Fruit fly (Drosophila melanogaster): Measurements from ENCODE around the gene Arp1.

Arp1 gene

DNA sequence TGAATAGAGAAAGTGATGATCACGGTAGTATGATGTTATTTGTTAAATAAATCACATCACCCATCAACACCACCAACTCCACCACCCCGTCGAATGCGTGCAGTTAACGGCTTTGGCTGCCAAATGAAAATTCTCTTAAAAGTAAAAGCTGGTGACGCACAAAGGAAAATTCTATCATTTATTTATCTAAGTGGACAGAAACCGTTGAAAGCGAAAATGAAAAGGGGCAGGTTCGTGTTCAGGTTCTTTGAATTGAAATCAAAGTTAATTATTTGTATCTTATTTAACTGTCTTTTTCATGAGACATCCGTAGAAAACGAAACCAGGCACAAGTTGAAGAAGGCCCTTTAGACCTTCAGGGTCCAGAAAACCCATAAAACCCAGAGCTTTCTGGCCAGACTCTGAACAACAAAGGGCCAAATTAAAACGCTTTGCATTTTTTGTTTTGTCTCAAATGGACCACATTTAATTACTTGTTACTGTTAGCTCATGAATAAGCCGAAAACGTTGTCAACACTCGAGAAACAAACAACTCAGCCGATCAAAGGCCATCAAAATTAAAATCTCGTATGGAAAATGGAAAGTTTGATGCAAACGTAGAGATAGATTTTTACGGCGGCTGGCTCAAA lies 25.2 kb upstream of the Arp1 start:
- no peak for TF ChIP-seq CG8478 (optimal IDR thresholded peaks at IDR 0.05)
- no peak for TF ChIP-seq CTCF (optimal IDR thresholded peaks at IDR 0.05)

DNA sequence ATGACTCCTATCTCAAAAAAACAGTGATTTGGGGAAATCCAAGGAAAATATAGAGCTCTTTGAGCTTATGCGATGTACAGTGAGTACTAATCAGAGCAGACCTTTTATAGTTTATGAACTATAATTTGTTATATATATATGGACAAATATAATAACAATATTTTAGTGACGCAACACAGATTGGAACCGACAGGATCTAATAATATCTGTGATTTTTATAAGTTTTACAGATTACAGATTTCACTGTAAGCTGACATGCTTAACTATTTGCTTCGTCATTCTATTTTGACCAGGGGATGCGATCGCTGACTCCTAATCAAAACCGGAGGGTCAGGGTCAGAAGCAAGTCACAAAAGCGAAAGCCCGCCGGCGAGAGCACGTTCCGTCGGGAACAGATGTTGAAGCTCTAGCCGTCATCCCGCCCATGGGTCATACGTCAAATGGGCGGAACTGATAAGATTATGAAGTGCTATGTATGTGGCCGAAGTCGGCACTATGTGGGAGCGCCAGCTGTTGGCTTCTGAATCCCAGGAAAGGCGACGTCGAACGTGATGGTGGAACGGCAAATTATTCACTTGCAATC lies 17.4 kb upstream of the Arp1 start, which contains the start of gene Gnmt:
Gnmt (plus strand) TSS at position 568 of the 583 bp plus-strand sequence.
- TF ChIP-seq CG8478 (optimal IDR thresholded peaks at IDR 0.05) = no peak

DNA sequence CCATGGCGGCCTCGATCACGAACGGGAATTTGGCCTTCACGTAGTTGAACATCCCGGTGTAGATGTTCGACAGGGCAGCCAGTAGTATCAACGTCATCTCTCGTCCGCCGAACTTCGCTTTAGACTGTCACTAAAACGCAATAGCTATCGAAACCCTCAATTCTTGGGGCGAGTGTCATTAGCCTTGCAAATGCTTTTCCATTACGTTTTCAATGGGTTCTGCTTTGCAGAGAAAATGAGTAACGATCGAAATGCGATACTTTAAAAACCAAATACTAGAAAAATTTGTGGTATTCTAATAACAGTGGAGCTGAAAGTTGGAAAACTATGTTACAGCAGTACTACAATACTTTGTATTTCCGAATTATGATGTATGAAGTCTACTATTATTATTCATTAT lies 15.4 kb upstream of the Arp1 start, which contains the start of gene CG43630:
CG43630 (minus strand) TSS at position 101 of the 400 bp plus-strand sequence.
- TF ChIP-seq CG8478 (optimal IDR thresholded peaks at IDR 0.05) (no peak), CTCF (optimal IDR thresholded peaks at IDR 0.05) (no peak)

DNA sequence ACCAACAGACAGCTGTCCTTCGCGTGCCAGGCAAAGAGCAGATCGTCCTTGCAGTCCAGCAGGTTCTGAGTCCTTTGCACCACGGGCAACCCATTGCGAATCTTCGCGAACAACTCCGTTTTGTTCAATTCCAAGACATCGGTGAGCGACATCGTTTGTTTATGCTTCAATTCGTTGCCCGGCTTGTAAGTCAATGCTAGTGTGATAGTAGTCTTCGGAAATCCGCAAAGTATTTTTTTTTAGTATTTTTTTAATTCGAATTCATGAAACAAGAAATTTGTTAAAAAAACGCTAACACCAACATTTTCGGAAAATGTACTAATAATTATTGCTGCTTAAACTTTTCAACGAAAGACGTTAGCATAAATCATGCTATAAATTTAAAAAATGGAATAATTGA lies 12.7 kb upstream of the Arp1 start, which contains the start of gene mbo:
mbo (minus strand) TSS at position 203 of the 400 bp plus-strand sequence.
- no peak for TF ChIP-seq CG8478 (optimal IDR thresholded peaks at IDR 0.05)
- no peak for TF ChIP-seq CTCF (optimal IDR thresholded peaks at IDR 0.05)

DNA sequence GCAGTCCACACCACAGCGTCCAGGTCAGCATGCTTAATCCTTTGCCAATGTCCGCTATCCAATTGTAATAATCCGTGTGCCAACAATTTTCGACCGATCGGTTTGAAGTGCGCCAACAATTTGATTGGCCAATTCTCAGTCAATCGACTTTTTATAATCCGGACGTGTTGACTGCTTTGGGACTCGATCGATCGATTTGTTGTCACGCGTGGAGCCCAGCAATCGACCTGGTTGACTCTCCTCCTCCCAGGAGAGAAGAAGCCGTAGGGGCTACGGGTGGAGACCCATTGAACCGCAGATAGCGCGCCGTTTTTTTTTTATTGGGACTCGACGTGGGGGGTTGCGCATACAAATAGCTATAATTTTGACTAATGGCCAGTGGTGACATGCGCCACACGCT lies 10.3 kb upstream of the Arp1 start, which contains the start of gene Cyp313a4:
Cyp313a4 (minus strand) TSS at position 101 of the 400 bp plus-strand sequence.
- TF ChIP-seq CTCF (optimal IDR thresholded peaks at IDR 0.05) (no peak), CG8478 (optimal IDR thresholded peaks at IDR 0.05) (no peak)

DNA sequence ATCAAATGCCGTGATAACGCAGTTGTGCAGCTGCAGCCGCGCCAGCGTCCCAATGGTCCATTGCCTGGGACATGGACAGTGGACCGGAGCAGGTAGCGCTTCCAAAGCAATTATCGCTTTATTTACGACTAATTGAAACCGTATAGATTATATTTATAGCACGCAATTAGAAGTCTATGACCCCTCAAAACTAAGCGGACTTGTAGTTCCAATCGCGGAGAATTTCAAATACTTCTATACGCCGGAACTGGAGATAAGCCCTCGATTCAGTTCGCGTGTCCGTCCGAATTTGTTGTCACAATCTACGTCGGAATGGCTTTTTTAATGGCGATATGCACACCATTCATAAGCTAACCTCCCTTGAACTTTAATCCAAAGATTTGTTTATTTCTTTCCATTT lies 6.3 kb upstream of the Arp1 start:
- no peak for TF ChIP-seq CTCF (optimal IDR thresholded peaks at IDR 0.05)
- TF ChIP-seq CG8478 (optimal IDR thresholded peaks at IDR 0.05) = no peak

DNA sequence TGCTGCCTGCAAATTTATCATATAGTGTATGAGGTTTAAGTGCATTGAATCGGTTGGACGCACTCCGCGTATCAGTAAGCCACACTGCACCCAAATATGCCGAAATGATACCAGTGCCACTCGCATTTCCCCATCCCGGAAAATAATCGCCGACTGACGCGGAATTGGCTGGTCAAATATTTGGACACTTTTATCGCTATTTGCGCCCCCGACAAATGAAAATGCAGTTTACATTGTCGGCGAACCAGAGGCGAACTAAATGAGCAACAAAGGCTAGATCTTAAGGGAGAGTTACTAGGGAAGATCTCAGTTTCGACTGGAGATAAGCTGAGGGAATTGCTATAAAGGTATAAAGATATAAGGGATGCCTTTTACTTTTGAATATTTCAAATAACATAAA lies 3.4 kb upstream of the Arp1 start:
- TF ChIP-seq CTCF (optimal IDR thresholded peaks at IDR 0.05) (no peak), CG8478 (optimal IDR thresholded peaks at IDR 0.05) (no peak)

DNA sequence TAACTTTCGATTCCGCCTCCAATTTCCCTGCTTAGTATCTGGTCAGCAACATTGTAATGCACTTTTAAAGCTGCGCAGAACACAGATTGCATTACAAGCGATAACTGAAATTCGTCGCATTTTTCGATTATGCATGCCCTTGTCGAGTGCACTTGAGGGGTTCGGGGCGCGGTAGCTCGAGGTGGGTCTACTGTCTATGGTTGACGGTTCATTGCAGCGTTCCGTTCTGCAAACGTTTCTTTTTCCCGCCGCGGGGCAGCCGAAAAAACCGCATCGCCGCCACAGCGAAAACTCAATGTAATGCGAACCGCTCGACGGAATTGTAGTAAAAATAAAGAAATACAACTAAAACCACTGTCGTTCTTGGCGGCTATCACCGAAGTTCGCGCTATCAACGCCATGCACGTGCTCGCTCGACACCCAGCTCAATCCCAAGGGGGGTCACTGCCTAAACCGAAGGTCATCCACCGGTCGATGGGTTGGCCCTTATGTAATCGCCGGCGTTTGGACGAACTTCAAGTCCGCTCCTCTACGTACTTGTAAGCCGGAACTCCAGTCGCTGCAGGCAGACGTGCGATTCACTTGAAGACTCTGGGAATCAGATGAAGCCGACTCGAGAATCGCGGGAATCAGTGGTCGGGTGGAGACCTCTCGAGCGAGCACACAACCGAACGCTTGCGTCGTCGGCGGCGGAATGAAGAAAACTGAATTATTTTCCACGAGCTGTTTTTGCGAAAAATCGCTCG lies 2.7 kb upstream of the Arp1 start, which contains the start of gene kar:
kar (minus strand) TSS at position 696 of the 746 bp plus-strand sequence.
- TF ChIP-seq CTCF (optimal IDR thresholded peaks at IDR 0.05) (no peak), CG8478 (optimal IDR thresholded peaks at IDR 0.05) (no peak)

DNA sequence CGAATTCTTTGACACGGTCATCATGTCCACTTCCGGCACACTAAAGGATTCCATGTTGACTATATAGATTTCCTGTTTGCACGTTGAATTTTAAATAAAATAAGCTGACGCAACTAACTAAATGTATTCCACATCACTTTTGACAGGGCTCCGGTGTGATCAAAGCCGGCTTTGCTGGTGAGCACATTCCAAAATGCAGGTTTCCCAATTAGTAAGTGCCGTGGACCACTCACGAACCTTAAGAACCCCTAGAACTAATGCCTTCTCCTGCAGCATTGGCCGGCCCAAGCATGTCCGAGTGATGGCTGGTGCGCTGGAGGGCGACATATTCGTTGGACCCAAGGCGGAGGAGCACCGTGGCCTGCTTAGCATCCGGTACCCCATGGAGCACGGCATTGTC lies 954 bp downstream of the Arp1 start, which contains the start of gene CG31347:
CG31347 (minus strand) TSS at position 101 of the 400 bp plus-strand sequence.
- TF ChIP-seq CG8478 (optimal IDR thresholded peaks at IDR 0.05) (no peak), CTCF (optimal IDR thresholded peaks at IDR 0.05) (no peak)

DNA sequence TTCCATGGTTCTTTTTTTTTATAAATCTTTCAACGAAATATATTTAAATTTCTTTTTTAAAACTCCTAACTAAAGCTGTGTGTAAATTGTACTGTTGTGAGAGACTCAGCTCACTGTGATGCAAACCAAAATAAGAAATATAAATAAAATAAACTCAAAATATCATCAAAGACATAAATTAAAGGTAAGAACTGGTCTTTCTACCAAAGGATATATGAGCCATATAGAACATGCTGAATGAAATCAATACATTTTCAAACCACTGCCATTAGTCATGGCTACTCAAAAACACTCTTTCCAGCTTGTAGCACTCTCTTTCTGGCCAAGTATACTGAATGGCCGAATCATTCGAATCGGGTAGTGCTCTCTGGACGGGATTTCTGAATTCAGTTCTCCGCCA lies 3.2 kb downstream of the Arp1 start, which contains the start of the genes CG14391 and NijC:
CG14391 (minus strand) TSS at position 101 of the 400 bp plus-strand sequence.
NijC (plus strand) TSS at position 388 of the 400 bp plus-strand sequence.
- TF ChIP-seq CTCF (optimal IDR thresholded peaks at IDR 0.05) = no peak
- TF ChIP-seq CG8478 (optimal IDR thresholded peaks at IDR 0.05) = no peak

DNA sequence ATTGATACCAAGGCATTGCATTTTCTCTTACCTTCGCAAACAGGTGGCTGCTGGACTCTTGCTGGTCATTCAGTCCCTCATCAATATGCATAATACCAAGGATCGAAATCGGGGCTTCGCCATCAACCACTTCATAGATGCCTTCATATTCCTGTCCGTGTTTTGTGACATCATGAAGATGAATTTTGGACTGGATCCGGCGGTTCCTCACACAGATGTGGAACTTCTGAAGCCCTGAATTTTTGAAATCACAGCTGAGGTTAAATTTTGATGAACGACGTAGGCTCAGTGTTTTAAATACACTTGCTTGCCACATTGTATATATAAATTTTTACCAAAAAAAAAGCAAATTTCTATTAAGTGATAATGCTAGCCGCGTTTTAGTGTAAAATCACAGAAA lies 5.5 kb downstream of the Arp1 start, which contains the start of gene Past1:
Past1 (plus strand) TSS at position 301 of the 400 bp plus-strand sequence.
- TF ChIP-seq CG8478 (optimal IDR thresholded peaks at IDR 0.05) (no peak), CTCF (optimal IDR thresholded peaks at IDR 0.05) (no peak)

DNA sequence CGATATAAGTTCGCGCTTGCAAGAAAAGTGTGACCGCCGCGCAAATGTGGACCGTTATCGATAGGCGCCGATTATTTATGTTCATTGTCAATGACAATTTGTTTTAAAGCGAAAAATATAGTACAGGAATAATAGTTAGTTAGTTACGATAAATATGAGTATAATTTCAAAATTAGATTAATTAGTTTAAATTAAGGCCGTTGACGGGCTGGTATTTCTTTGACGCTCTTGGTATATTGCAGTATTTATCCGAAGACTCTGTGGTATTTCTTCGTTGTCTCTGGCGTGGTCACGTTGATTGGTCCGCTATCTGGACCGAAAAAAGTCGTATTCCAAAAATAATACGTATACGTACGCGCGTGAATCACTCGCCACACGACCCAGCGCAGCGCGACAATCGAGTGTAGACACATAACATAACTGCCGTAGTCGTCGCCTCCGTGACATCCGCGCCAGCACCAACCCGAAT lies 6.1 kb downstream of the Arp1 start:
- TF ChIP-seq CG8478 (optimal IDR thresholded peaks at IDR 0.05) = no peak
- no peak for TF ChIP-seq CTCF (optimal IDR thresholded peaks at IDR 0.05)

DNA sequence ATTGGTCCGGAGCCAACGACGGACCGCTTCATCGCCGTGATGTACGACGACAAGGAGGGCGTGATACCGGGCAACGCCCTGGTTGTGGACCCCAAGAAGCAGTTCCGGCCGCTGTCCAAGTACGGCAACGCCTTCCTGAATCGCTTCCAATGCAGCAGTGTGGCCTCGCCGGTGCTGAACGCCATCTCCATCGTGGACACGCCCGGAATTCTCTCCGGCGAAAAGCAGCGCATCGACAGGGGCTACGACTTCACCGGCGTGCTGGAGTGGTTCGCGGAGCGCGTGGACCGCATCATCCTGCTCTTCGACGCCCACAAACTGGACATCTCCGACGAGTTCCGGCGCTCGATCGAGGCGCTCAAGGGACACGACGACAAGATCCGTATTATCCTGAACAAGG lies 6.8 kb downstream of the Arp1 start:
- TF ChIP-seq CTCF (optimal IDR thresholded peaks at IDR 0.05) (no peak), CG8478 (optimal IDR thresholded peaks at IDR 0.05) (no peak)

DNA sequence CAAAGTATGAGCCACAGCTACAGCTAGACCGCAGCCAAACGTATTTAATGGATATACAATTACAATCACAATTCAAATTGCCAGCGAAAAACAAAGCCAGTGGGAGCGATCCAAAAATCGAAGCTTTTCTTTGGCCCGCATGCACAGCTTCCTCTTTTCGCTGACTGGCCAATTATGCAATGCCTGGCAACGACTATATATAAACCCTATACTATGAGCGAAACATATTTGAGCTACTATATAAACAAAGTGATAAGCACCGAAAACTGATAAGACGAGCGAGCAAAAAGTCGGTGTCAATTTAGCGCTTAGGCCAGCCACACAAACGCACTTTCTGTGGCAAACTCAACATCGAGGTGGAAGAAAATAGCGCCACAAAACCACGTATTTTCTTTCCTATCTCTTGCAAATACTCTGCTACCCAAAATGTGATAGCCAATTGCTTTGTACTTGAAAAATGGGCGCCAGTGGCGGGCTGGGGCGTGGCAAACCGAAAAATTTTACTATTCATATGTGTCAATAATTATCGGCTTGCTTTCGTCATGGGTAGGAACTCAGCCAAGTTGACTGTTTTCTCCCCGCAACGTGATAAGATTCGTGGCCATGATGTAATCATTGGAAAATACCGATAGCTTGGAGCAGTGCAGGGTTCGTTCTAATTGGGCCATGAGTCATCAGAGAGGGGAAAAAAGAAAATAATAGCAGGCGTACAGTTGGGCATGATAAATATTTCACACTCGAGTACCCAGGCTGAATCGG lies 8.3 kb downstream of the Arp1 start:
- TF ChIP-seq CG8478 (optimal IDR thresholded peaks at IDR 0.05) (no peak), CTCF (optimal IDR thresholded peaks at IDR 0.05) (no peak)

Measured in S2 (cell line).